Worm (Caenorhabditis elegans) whole organism, L4 larva: ENCODE measurements around the gene scl-19.

Experiments
- D1046.2 ChIP-seq: fragments of 200-800 bp; sonication (Bioruptor generic); IDR thresholded peaks from 2 replicates; pipeline ENCODE4 v1.3.6; 2022; ENCODE audit warnings: missing genetic modification characterization, missing compliant biosample characterization
- F10B5.3 ChIP-seq: sonication (generic microtip); optimal IDR thresholded peaks from 2 replicates; lab custom pipeline; 2016; ENCODE audit warnings: mild to moderate bottlenecking, missing genetic modification characterization, missing compliant biosample characterization
- F26F4.8 ChIP-seq: fragments of 200-800 bp; sonication (Bioruptor generic); conservative IDR thresholded peaks from 2 replicates; pipeline ENCODE4 v1.3.6; 2022; ENCODE audit warnings: missing genetic modification characterization, missing compliant biosample characterization
- F37D6.2 ChIP-seq: sonication (generic microtip); optimal IDR thresholded peaks from 2 replicates; lab custom pipeline; 2016; ENCODE audit warnings: mild to moderate bottlenecking, missing genetic modification characterization, missing compliant biosample characterization
- Y75B8A.6 ChIP-seq: fragments of 200-800 bp; sonication (Bioruptor generic); IDR thresholded peaks from 2 replicates; pipeline ENCODE4 v1.3.6; 2022; ENCODE audit warnings: missing genetic modification reagents, missing genetic modification characterization, missing compliant biosample characterization
- ZK337.2 ChIP-seq: fragments of 200-800 bp; sonication (Bioruptor generic); IDR thresholded peaks from 2 replicates; pipeline ENCODE4 v1.3.6; 2022; ENCODE audit warnings: missing genetic modification reagents, missing genetic modification characterization, missing compliant biosample characterization
- ZK546.5 ChIP-seq, 2 experiments: sonication (generic microtip); optimal IDR thresholded peaks; 2 replicates each; lab custom pipeline; 2017; ENCODE audit warnings: missing biosample characterization in 2 of 2, missing genetic modification characterization in 2 of 2
- aha-1 ChIP-seq: fragments of 150-350 bp; peaks from one replicate; lab custom pipeline; 2014; ENCODE audit warnings: missing biosample characterization, missing genetic modification characterization
- arid-1 ChIP-seq: fragments of 200-800 bp; sonication (Bioruptor generic); conservative IDR thresholded peaks from 2 replicates; pipeline ENCODE4 v1.3.6; 2022; ENCODE audit warnings: missing genetic modification reagents, missing genetic modification characterization, missing compliant biosample characterization
- attf-4 ChIP-seq: sonication (generic microtip); optimal IDR thresholded peaks from 3 replicates; lab custom pipeline; 2017; ENCODE audit warnings: missing biosample characterization, missing genetic modification characterization
- ceh-28 ChIP-seq: fragments of 150-350 bp; optimal IDR thresholded peaks from 2 replicates; lab custom pipeline; 2014; ENCODE audit warnings: missing biosample characterization, missing genetic modification reagents, missing genetic modification characterization
- ceh-82 ChIP-seq: sonication (generic microtip); optimal IDR thresholded peaks from 2 replicates; lab custom pipeline; 2017; ENCODE audit warnings: missing biosample characterization, missing genetic modification characterization
- cey-2 ChIP-seq: sonication (generic microtip); optimal IDR thresholded peaks from 3 replicates; lab custom pipeline; 2017; ENCODE audit warnings: missing genetic modification characterization, mild to moderate bottlenecking, missing compliant biosample characterization, antibody characterized with exemption, borderline replicate concordance; ENCODE audit not compliant: insufficient read depth
- daf-16 ChIP-seq, 3 experiments: sonication (generic microtip); optimal IDR thresholded peaks; 2 replicates each; lab custom pipeline; 2016 to 2017; ENCODE audit warnings: missing genetic modification characterization in 3 of 3, missing genetic modification reagents in 3 of 3, mild to moderate bottlenecking in 2 of 3, missing compliant biosample characterization in 2 of 3, missing biosample characterization in 1 of 3, moderate library complexity in 1 of 3
- daf-8 ChIP-seq: fragments of 200-800 bp; sonication (Bioruptor generic); IDR thresholded peaks from 2 replicates; pipeline ENCODE4 v1.3.6; 2022; ENCODE audit warnings: missing genetic modification characterization, missing compliant biosample characterization
- dpl-1 ChIP-seq: fragments of 150-350 bp; optimal IDR thresholded peaks from 2 replicates; lab custom pipeline; 2014; ENCODE audit warnings: missing biosample characterization, missing genetic modification reagents, missing genetic modification characterization
- egl-43 ChIP-seq: fragments of 200-800 bp; sonication (Bioruptor generic); IDR thresholded peaks from 2 replicates; pipeline ENCODE4 v1.3.6; 2022; ENCODE audit warnings: missing genetic modification reagents, missing genetic modification characterization, missing compliant biosample characterization
- hif-1 ChIP-seq, 2 experiments: sonication (generic microtip); optimal IDR thresholded peaks; 2 replicates each; lab custom pipeline; 2016 to 2017; ENCODE audit warnings: missing compliant biosample characterization in 2 of 2, missing genetic modification characterization in 2 of 2, missing genetic modification reagents in 2 of 2, missing genotype in 2 of 2, mild to moderate bottlenecking in 1 of 2
- lim-7 ChIP-seq: fragments of 200-800 bp; sonication (Bioruptor generic); IDR thresholded peaks from 2 replicates; pipeline ENCODE4 v1.3.6; 2022; ENCODE audit warnings: missing genetic modification characterization, missing compliant biosample characterization
- lin-15B ChIP-seq: fragments of 150-350 bp; sonication (generic microtip); optimal IDR thresholded peaks from 3 replicates; lab custom pipeline; 2014; ENCODE audit warnings: missing biosample characterization, missing genetic modification characterization
- lin-38 ChIP-seq: fragments of 200-800 bp; sonication (Bioruptor generic); IDR thresholded peaks from 2 replicates; pipeline ENCODE4 v1.3.6; 2022; ENCODE audit warnings: missing genetic modification reagents, missing genetic modification characterization, missing compliant biosample characterization
- lir-3 ChIP-seq: sonication (generic microtip); optimal IDR thresholded peaks from 2 replicates; lab custom pipeline; 2016; ENCODE audit warnings: mild to moderate bottlenecking, missing genetic modification characterization, missing compliant biosample characterization
- madf-5 ChIP-seq, 2 experiments: fragments of 200-800 bp; sonication (Bioruptor generic); IDR thresholded peaks; 2 replicates each; pipeline ENCODE4 v1.3.6; 2022; ENCODE audit warnings: missing compliant biosample characterization in 2 of 2, missing genetic modification characterization in 2 of 2
- mdl-1 ChIP-seq, 2 experiments: fragments of 150-350 bp in 1 of 2; sonication (generic microtip) in 1 of 2; optimal IDR thresholded peaks; 2 replicates each; lab custom pipeline; 2014 to 2017; ENCODE audit warnings: missing biosample characterization in 2 of 2, missing genetic modification characterization in 2 of 2
- mdt-29 ChIP-seq: fragments of 200-800 bp; sonication (Bioruptor generic); IDR thresholded peaks from 2 replicates; pipeline ENCODE4 v1.3.6; 2022; ENCODE audit warnings: missing genetic modification reagents, missing genetic modification characterization, missing compliant biosample characterization
- nhr-11 ChIP-seq: fragments of 150-350 bp; optimal IDR thresholded peaks from 2 replicates; lab custom pipeline; 2014; ENCODE audit warnings: missing biosample characterization, missing genetic modification characterization
- nhr-237 ChIP-seq: sonication (generic microtip); optimal IDR thresholded peaks from 2 replicates; lab custom pipeline; 2017; ENCODE audit warnings: missing biosample characterization, missing genetic modification characterization
- nhr-28 ChIP-seq: fragments of 150-350 bp; optimal IDR thresholded peaks from 2 replicates; lab custom pipeline; 2014; ENCODE audit warnings: missing biosample characterization, missing genetic modification characterization
- nhr-42 ChIP-seq: fragments of 200-800 bp; sonication (Bioruptor generic); IDR thresholded peaks from 2 replicates; pipeline ENCODE4 v1.3.6; 2022; ENCODE audit warnings: missing genetic modification characterization, missing compliant biosample characterization
- nhr-48 ChIP-seq: sonication (generic microtip); optimal IDR thresholded peaks from 2 replicates; lab custom pipeline; 2016; ENCODE audit warnings: mild to moderate bottlenecking, missing genetic modification characterization, missing compliant biosample characterization
- nhr-76 ChIP-seq: fragments of 150-350 bp; optimal IDR thresholded peaks from 2 replicates; lab custom pipeline; 2014; ENCODE audit warnings: missing biosample characterization, missing genetic modification characterization
- pha-4 ChIP-seq, 2 experiments: fragments of 150-350 bp in 1 of 2; fragments of 200-800 bp in 1 of 2; sonication (Bioruptor generic) in 1 of 2; IDR thresholded peaks in 1 of 2; optimal IDR thresholded peaks in 1 of 2; 2 replicates each; pipeline versions ENCODE4 v1.3.6 to Lab custom; 2014 to 2022; ENCODE audit warnings: missing genetic modification characterization in 2 of 2, missing genetic modification reagents in 2 of 2, missing biosample characterization in 1 of 2, missing compliant biosample characterization in 1 of 2
- rbr-2 ChIP-seq: sonication (generic microtip); optimal IDR thresholded peaks from 2 replicates; lab custom pipeline; 2016; ENCODE audit warnings: missing genotype, missing genetic modification characterization, missing compliant biosample characterization
- saeg-2 ChIP-seq: fragments of 200-800 bp; sonication (Bioruptor generic); IDR thresholded peaks from 2 replicates; pipeline ENCODE4 v1.3.6; 2022; ENCODE audit warnings: missing genetic modification reagents, missing genetic modification characterization, missing compliant biosample characterization
- sdz-12 ChIP-seq: fragments of 200-800 bp; sonication (Bioruptor generic); optimal IDR thresholded peaks from 2 replicates; lab custom pipeline; 2018; ENCODE audit warnings: mild to moderate bottlenecking, missing genetic modification characterization, missing compliant biosample characterization
- set-16 ChIP-seq: fragments of 200-800 bp; sonication (Bioruptor generic); IDR thresholded peaks from 2 replicates; pipeline ENCODE4 v1.3.6; 2022; ENCODE audit warnings: missing genetic modification reagents, missing genetic modification characterization, missing compliant biosample characterization
- snpc-4 ChIP-seq: fragments of 150-350 bp; optimal IDR thresholded peaks from 2 replicates; lab custom pipeline; 2014; ENCODE audit warnings: missing biosample characterization, missing genetic modification characterization
- tra-1 ChIP-seq: fragments of 200-800 bp; sonication (Bioruptor generic); IDR thresholded peaks from 2 replicates; pipeline ENCODE4 v1.3.6; 2022; ENCODE audit warnings: missing genetic modification reagents, missing genetic modification characterization, missing compliant biosample characterization
- unc-39 ChIP-seq: sonication (generic microtip); optimal IDR thresholded peaks from 2 replicates; lab custom pipeline; 2017; ENCODE audit warnings: missing biosample characterization, missing genetic modification characterization
- unc-62 ChIP-seq, 3 experiments: fragments of 150-350 bp in 1 of 3; sonication (generic microtip); optimal IDR thresholded peaks in 2 of 3; peaks in 1 of 3; 1 replicate in 1 of 3; 2 replicates in 2 of 3; lab custom pipeline; 2014 to 2017; ENCODE audit warnings: missing biosample characterization in 3 of 3, missing genetic modification characterization in 3 of 3, missing genetic modification reagents in 3 of 3, missing genotype in 1 of 3
- zag-1 ChIP-seq: fragments of 150-350 bp; optimal IDR thresholded peaks from 2 replicates; lab custom pipeline; 2014; ENCODE audit warnings: missing biosample characterization, missing genetic modification characterization
- zip-11 ChIP-seq: fragments of 200-800 bp; sonication (Bioruptor generic); IDR thresholded peaks from 2 replicates; pipeline ENCODE4 v1.3.6; 2022; ENCODE audit warnings: missing genetic modification characterization, missing compliant biosample characterization
- ztf-11 ChIP-seq: fragments of 150-350 bp; optimal IDR thresholded peaks from 2 replicates; lab custom pipeline; 2014; ENCODE audit warnings: missing biosample characterization, missing genetic modification characterization

The scl-19 gene

ce11 chrV:18770623-18771022, 38.8 kb downstream of the scl-19 start, which contains the start of gene clec-255:
Gene clec-255 (minus strand): TSS chrV:18770723.
- TF ChIP-seq F37D6.2 (tag; lab: Kevin White, UChicago) (no peak), nhr-76 (no peak), lir-3 (tag; lab: Kevin White, UChicago) (no peak), cey-2 (no peak), aha-1 (peak; percentile 3)

- TF ChIP-seq ZK337.2 (GFP tag; lab: Robert Waterston, UW) (no peak), lin-15B (tag; lab: Kevin White, UChicago) (no peak), ZK546.5 (tag; optimal IDR thresholded peaks at IDR 0.05; lab: Kevin White, UChicago) (no peak), lin-38 (no peak), Y75B8A.6 (GFP tag; lab: Robert Waterston, UW) (no peak), pha-4 (GFP tag; IDR thresholded peaks at IDR 0.05; lab: Robert Waterston, UW) (no peak), pha-4 (tag; optimal IDR thresholded peaks at IDR 0.05; lab: Kevin White, UChicago) (no peak), attf-4 (tag; lab: Kevin White, UChicago) (no peak), daf-8 (GFP tag; lab: Robert Waterston, UW) (no peak), saeg-2 (GFP tag; lab: Robert Waterston, UW) (no peak), rbr-2 (tag; lab: Kevin White, UChicago) (no peak), D1046.2 (GFP tag; lab: Robert Waterston, UW) (no peak), snpc-4 (no peak), hif-1 (tag; optimal IDR thresholded peaks at IDR 0.05; lab: Kevin White, UChicago) (no peak), ceh-28 (no peak), dpl-1 (GFP tag; lab: Kevin White, UChicago) (no peak), daf-16 (GFP tag; optimal IDR thresholded peaks at IDR 0.05; lab: Kevin White, UChicago) (no peak), daf-16 (tag; optimal IDR thresholded peaks at IDR 0.05; lab: Kevin White, UChicago) (no peak), zip-11 (GFP tag; lab: Robert Waterston, UW) (no peak), tra-1 (no peak), ceh-82 (no peak)
Measured at ce11 chrV:18771390-18771789, 39.6 kb downstream of the scl-19 start, which contains the start of gene clec-256. Gene clec-256 (plus strand): TSS chrV:18771690.

ce11 chrV:18771804-18772386, 40.1 kb downstream of the scl-19 start:
- TF ChIP-seq sdz-12 (no peak), unc-62 (GFP tag; optimal IDR thresholded peaks at IDR 0.05 in 1 of 2; lab: Kevin White, UChicago) (peak in 1 of 2 experiments; percentile 90), unc-62 (tag; optimal IDR thresholded peaks at IDR 0.05; lab: Kevin White, UChicago) (no peak), nhr-42 (GFP tag; lab: Robert Waterston, UW) (no peak), set-16 (GFP tag; lab: Robert Waterston, UW) (no peak), ZK337.2 (GFP tag; lab: Robert Waterston, UW) (no peak), unc-39 (no peak), D1046.2 (GFP tag; lab: Robert Waterston, UW) (no peak), daf-16 (GFP tag; optimal IDR thresholded peaks at IDR 0.05; lab: Kevin White, UChicago) (no peak), daf-16 (tag; optimal IDR thresholded peaks at IDR 0.05; lab: Kevin White, UChicago) (no peak), zag-1 (no peak), lim-7 (GFP tag; lab: Robert Waterston, UW) (no peak), aha-1 (peak; percentile 91)

- TF ChIP-seq nhr-237 (no peak), F37D6.2 (tag; lab: Kevin White, UChicago) (no peak), F10B5.3 (tag; lab: Kevin White, UChicago) (no peak), daf-8 (GFP tag; lab: Robert Waterston, UW) (no peak), nhr-28 (tag; lab: Kevin White, UChicago) (no peak), mdt-29 (GFP tag; lab: Robert Waterston, UW) (no peak), F26F4.8 (no peak), nhr-48 (tag; lab: Kevin White, UChicago) (no peak), nhr-11 (tag; lab: Kevin White, UChicago) (no peak), hif-1 (tag; optimal IDR thresholded peaks at IDR 0.05; lab: Kevin White, UChicago) (no peak), arid-1 (no peak), egl-43 (GFP tag; lab: Robert Waterston, UW) (no peak), ztf-11 (tag; lab: Kevin White, UChicago) (no peak), mdl-1 (tag; optimal IDR thresholded peaks at IDR 0.05; lab: Kevin White, UChicago) (no peak), ZK337.2 (GFP tag; lab: Robert Waterston, UW) (no peak), madf-5 (GFP tag; IDR thresholded peaks at IDR 0.05; lab: Robert Waterston, UW) (no peak), daf-16 (GFP tag; optimal IDR thresholded peaks at IDR 0.05; lab: Kevin White, UChicago) (no peak), daf-16 (tag; optimal IDR thresholded peaks at IDR 0.05; lab: Kevin White, UChicago) (no peak), zip-11 (GFP tag; lab: Robert Waterston, UW) (no peak)
- TF ChIP-seq, all 104 proteins: peak for 0
Measured at ce11 chrV:18772761-18773160, 41.0 kb downstream of the scl-19 start, which contains the start of gene clec-257. Gene clec-257 (plus strand): TSS chrV:18773061.
